Worm (Caenorhabditis elegans) whole organism, L4/young adult: ENCODE data around the gene nep-24.

Experiments used
- W03F9.2 ChIP-seq: fragments of 150-350 bp; optimal IDR thresholded peaks from 2 replicates; lab custom pipeline; 2014; ENCODE audit warnings: missing biosample characterization, missing genetic modification characterization
- dao-5 ChIP-seq: sonication (generic microtip); optimal IDR thresholded peaks from 2 replicates; lab custom pipeline; 2016; ENCODE audit warnings: missing genotype, missing genetic modification characterization, moderate library complexity, missing compliant biosample characterization
- him-1 ChIP-seq: sonication (generic microtip); optimal IDR thresholded peaks from 2 replicates; lab custom pipeline; 2016; ENCODE audit warnings: missing genotype, missing genetic modification reagents, missing genetic modification characterization, missing compliant biosample characterization

DNA sequence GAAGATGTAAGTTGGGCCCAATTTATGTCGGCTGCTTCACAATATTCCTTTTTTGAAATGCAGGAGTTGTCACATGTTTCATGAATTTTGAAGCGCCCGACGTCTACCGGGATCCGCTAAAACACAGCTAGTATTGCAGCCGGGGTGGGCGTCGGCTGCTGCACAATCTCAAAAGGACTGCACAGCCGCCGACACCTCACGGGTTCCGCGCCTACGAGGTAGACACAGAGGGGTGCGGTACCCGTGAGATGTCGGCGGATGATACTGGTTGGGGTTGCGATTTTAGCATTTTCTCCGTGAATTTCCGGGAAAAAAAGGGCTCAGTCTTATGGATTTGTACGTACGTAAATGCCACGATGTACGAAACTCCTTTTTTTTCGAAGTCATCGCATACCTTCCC is 2.2 kb upstream of the nep-24 start:
- TF ChIP-seq dao-5 (no peak), him-1 (tag; lab: Kevin White, UChicago) (no peak), W03F9.2 (tag; lab: Kevin White, UChicago) (no peak)
